Fruit fly (Drosophila melanogaster): Measurements from ENCODE around the gene CG31808.
A peak's percentile ranks its signal among the peaks of the same experiment; 100 is the strongest.

The CG31808 gene

DNA sequence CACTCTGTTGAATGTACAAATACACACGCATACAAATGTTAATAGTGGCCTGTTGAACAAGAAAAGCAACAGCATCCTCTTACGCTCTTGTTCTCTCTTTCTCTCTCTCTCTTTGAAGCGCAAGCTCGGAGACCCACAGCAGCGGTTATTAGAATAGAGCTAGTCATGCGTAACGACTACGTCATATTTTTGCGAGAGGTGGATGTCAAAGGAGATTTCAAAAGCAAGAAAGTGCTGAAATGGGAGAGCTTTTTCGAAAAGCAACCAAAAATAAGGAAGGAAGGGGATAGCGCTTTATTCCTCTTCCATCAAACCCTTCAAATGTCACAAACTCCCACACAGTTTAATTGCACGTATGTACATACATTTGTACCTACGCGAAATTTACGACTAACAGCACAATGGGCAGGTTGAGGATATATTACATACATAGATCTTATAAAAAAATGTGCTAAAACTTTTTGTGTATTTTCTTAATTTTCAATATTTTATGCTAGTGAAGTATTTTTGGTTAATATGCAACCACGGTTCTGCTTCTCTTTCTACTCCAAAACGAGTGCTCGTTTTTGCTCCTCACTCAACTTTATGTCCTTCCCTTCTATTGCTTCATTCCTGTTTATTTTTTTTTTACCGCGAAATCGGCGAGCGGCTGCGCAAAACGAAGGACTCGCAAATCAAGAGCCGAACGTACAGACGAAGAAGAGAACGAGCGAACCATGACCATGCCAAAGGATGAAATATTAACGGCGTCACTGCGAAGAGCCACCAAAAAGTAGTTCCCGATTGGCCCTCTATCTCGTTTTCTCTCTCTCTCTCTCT, 26.0 kb downstream of the CG31808 start (continued):
- TF ChIP-seq CG16779 (tag; optimal IDR thresholded peaks at IDR 0.05) (peak; percentile 6), svp (GFP tag) (no peak), CG8119 (GFP tag; IDR thresholded peaks at IDR 0.05) (0 out of 3 replicates have a peak, but pooled peaks have one; percentile 32), CG7368 (GFP tag; optimal IDR thresholded peaks at IDR 0.05) (peak; percentile 28), CG3032 (tag; optimal IDR thresholded peaks at IDR 0.05) (peak; percentile 9), esn (GFP tag; optimal IDR thresholded peaks at IDR 0.05) (peak; percentile 72), spab (GFP tag; optimal IDR thresholded peaks at IDR 0.05) (no peak), net (GFP tag; optimal IDR thresholded peaks at IDR 0.05) (peak; percentile 52), Hr4 (GFP tag; optimal IDR thresholded peaks at IDR 0.05) (peak; percentile 39), CG10631 (GFP tag; optimal IDR thresholded peaks at IDR 0.05) (peak; percentile 52), Ets96B (tag; optimal IDR thresholded peaks at IDR 0.05) (peak; percentile 68), Hr39 (GFP tag; optimal IDR thresholded peaks at IDR 0.05) (peak; percentile 68), CG15336 (GFP tag; IDR thresholded peaks at IDR 0.05) (peak; percentile 47), Eip78C (GFP tag) (peak; percentile 93), CG4318 (GFP tag; optimal IDR thresholded peaks at IDR 0.05) (peak; percentile 47), CG31627 (GFP tag; optimal IDR thresholded peaks at IDR 0.05) (peak; percentile 51), Gug (GFP tag; IDR thresholded peaks at IDR 0.05) (no peak), Ets21C (GFP tag; optimal IDR thresholded peaks at IDR 0.05) (peak; percentile 54), Hr38 (GFP tag; optimal IDR thresholded peaks at IDR 0.05) (no peak), dsx (GFP tag; optimal IDR thresholded peaks at IDR 0.05; ENCODE audit: poor library complexity, severe bottlenecking) (no peak), dac (GFP tag; optimal IDR thresholded peaks at IDR 0.05) (no peak), topi (GFP tag; optimal IDR thresholded peaks at IDR 0.05) (peak; percentile 68), fkh (GFP tag; optimal IDR thresholded peaks at IDR 0.05) (no peak), vri (GFP tag; optimal IDR thresholded peaks at IDR 0.05) (peak; percentile 58), CG11294 (GFP tag; IDR thresholded peaks at IDR 0.05) (no peak), salr (GFP tag; optimal IDR thresholded peaks at IDR 0.05) (peak; percentile 10 to 55), Sox14 (GFP tag; optimal IDR thresholded peaks at IDR 0.05) (peak; percentile 73), Sox15 (GFP tag; optimal IDR thresholded peaks at IDR 0.05) (peak; percentile 2), achi (GFP tag; optimal IDR thresholded peaks at IDR 0.05) (peak; percentile 43), eg (GFP tag; IDR thresholded peaks at IDR 0.05) (no peak)

dm6 chr2L:16687863-16688262, 28.1 kb downstream of the CG31808 start:
- TF ChIP-seq OdsH (GFP tag; optimal IDR thresholded peaks at IDR 0.05) (peak; percentile 63), CG11294 (GFP tag; IDR thresholded peaks at IDR 0.05) (0 out of 2 replicates have a peak, but pooled peaks have one; percentile 14), net (GFP tag; optimal IDR thresholded peaks at IDR 0.05) (peak; percentile 71), fd85E (GFP tag; optimal IDR thresholded peaks at IDR 0.05) (no peak), CG4318 (GFP tag; optimal IDR thresholded peaks at IDR 0.05) (peak; percentile 65), ss (GFP tag; optimal IDR thresholded peaks at IDR 0.05) (peak; percentile 79 to 81), Ets96B (tag; optimal IDR thresholded peaks at IDR 0.05) (peak; percentile 68), achi (GFP tag; optimal IDR thresholded peaks at IDR 0.05) (peak; percentile 78), vri (GFP tag; optimal IDR thresholded peaks at IDR 0.05) (no peak), CG10669 (GFP tag; optimal IDR thresholded peaks at IDR 0.05) (peak; percentile 48), cyc (GFP tag; optimal IDR thresholded peaks at IDR 0.05) (no peak), Gug (GFP tag; IDR thresholded peaks at IDR 0.05) (peak; percentile 25; the same call in 1 of the 2 replicates), pdm3 (GFP tag; optimal IDR thresholded peaks at IDR 0.05) (peak; percentile 72), Smox (GFP tag; optimal IDR thresholded peaks at IDR 0.05) (no peak), CG3032 (tag; optimal IDR thresholded peaks at IDR 0.05) (peak; percentile 69), CG6808 (GFP tag; optimal IDR thresholded peaks at IDR 0.05) (peak; percentile 76), Hr4 (GFP tag; optimal IDR thresholded peaks at IDR 0.05) (peak; percentile 77), lz (GFP tag; optimal IDR thresholded peaks at IDR 0.05) (no peak), CG10631 (GFP tag; optimal IDR thresholded peaks at IDR 0.05) (peak; percentile 83), Eip75B (GFP tag; optimal IDR thresholded peaks at IDR 0.05) (peak; percentile 37), Blimp-1 (GFP tag; optimal IDR thresholded peaks at IDR 0.05) (no peak), CG6854 (GFP tag; optimal IDR thresholded peaks at IDR 0.05) (no peak), Sox14 (GFP tag; optimal IDR thresholded peaks at IDR 0.05) (peak; percentile 64), Sox102F (GFP tag; optimal IDR thresholded peaks at IDR 0.05) (no peak), eg (GFP tag; IDR thresholded peaks at IDR 0.05) (0 out of 3 replicates have a peak, but pooled peaks have one; percentile 13), spab (GFP tag; optimal IDR thresholded peaks at IDR 0.05) (peak; percentile 62), CG6276 (GFP tag; optimal IDR thresholded peaks at IDR 0.05) (peak; percentile 41), dac (GFP tag; optimal IDR thresholded peaks at IDR 0.05) (no peak), CG16779 (tag; optimal IDR thresholded peaks at IDR 0.05) (peak; percentile 60), Hr38 (GFP tag; optimal IDR thresholded peaks at IDR 0.05) (no peak), dsx (GFP tag; optimal IDR thresholded peaks at IDR 0.05; ENCODE audit: poor library complexity, severe bottlenecking) (peak; percentile 45), CG8319 (GFP tag; optimal IDR thresholded peaks at IDR 0.05) (no peak), fkh (GFP tag; optimal IDR thresholded peaks at IDR 0.05) (no peak), CG6792 (GFP tag; optimal IDR thresholded peaks at IDR 0.05) (peak; percentile 46)
